Fruit fly (Drosophila melanogaster) Kc167 (cell line): Measurements from ENCODE around the gene sau.

ENCODE experiments used
- Myc ChIP-seq: fragments of >200 bp; optimal IDR thresholded peaks from 2 replicates; lab custom pipeline; 2017; ENCODE audit warnings: missing external identifiers
- h ChIP-seq: fragments of >200 bp; optimal IDR thresholded peaks from 3 replicates; lab custom pipeline; 2018; ENCODE audit warnings: missing external identifiers
- psq ChIP-seq: fragments of >200 bp; optimal IDR thresholded peaks from 2 replicates; lab custom pipeline; 2017; ENCODE audit warnings: missing external identifiers

dm6 chr2L:2202018-2202852 is 23.9 kb upstream of the sau start:
- TF ChIP-seq Myc (lab: Kevin White, UChicago) (no peak), h (lab: Kevin White, UChicago) (no peak), psq (lab: Kevin White, UChicago) (no peak)
